Worm (Caenorhabditis elegans): ENCODE results near the gene ZK930.7.

Gene ZK930.7

ce11 chrII:11916555-11916941 is 2.1 kb downstream of the ZK930.7 start:
- TF ChIP-seq unc-62 (GFP tag; optimal IDR thresholded peaks at IDR 0.05) = no peak
- TF ChIP-seq lin-11 (tag; optimal IDR thresholded peaks at IDR 0.05) = no peak
- no peak for TF ChIP-seq Y55F3AM.14 (GFP tag; optimal IDR thresholded peaks at IDR 0.05)
- no peak for TF ChIP-seq dmd-4 (tag; optimal IDR thresholded peaks at IDR 0.05)
- TF ChIP-seq nhr-12 (tag; optimal IDR thresholded peaks at IDR 0.05) = no peak
- no peak for TF ChIP-seq gmeb-1 (tag; optimal IDR thresholded peaks at IDR 0.05)

ce11 chrII:11916945-11917344 is 2.5 kb downstream of the ZK930.7 start:
- TF ChIP-seq dmd-4 (tag; optimal IDR thresholded peaks at IDR 0.05) (no peak), ztf-1 (GFP tag; conservative IDR thresholded peaks at IDR 0.05) (no peak), peb-1 (tag; optimal IDR thresholded peaks at IDR 0.05) (no peak), crh-2 (tag; optimal IDR thresholded peaks at IDR 0.05) (no peak)

- TF ChIP-seq peb-1 (tag; optimal IDR thresholded peaks at IDR 0.05) = no peak
- no peak for TF ChIP-seq R02D3.7 (tag; optimal IDR thresholded peaks at IDR 0.05)
- TF ChIP-seq nhr-77 (tag; optimal IDR thresholded peaks at IDR 0.05) = no peak
Measured at ce11 chrII:11917530-11917952, 3.1 kb downstream of the ZK930.7 start.

- TF ChIP-seq lin-13 (GFP tag; optimal IDR thresholded peaks at IDR 0.05) (no peak), mdl-1 (tag; optimal IDR thresholded peaks at IDR 0.05) (no peak), Y55F3AM.14 (GFP tag; optimal IDR thresholded peaks at IDR 0.05) (no peak), lsy-2 (tag; optimal IDR thresholded peaks at IDR 0.05) (no peak), blmp-1 (tag; optimal IDR thresholded peaks at IDR 0.05; ENCODE audit: insufficient read depth) (no peak), ztf-1 (GFP tag; conservative IDR thresholded peaks at IDR 0.05) (no peak), nhr-11 (tag; optimal IDR thresholded peaks at IDR 0.05) (no peak), elt-3 (tag; optimal IDR thresholded peaks at IDR 0.05) (no peak), gmeb-1 (tag; optimal IDR thresholded peaks at IDR 0.05) (no peak), lin-39 (tag; optimal IDR thresholded peaks at IDR 0.05) (no peak), lin-11 (tag; optimal IDR thresholded peaks at IDR 0.05) (no peak), nhr-129 (tag; optimal IDR thresholded peaks at IDR 0.05) (no peak), unc-62 (GFP tag; optimal IDR thresholded peaks at IDR 0.05) (no peak)
Measured at ce11 chrII:11922757-11923538, 8.5 kb downstream of the ZK930.7 start.

- TF ChIP-seq mbf-1 (tag; optimal IDR thresholded peaks at IDR 0.05) (no peak), nhr-10 (tag; optimal IDR thresholded peaks at IDR 0.05) (no peak), alr-1 (tag; optimal IDR thresholded peaks at IDR 0.05) (no peak), ZK546.5 (tag; optimal IDR thresholded peaks at IDR 0.05) (no peak), ama-1 (optimal IDR thresholded peaks at IDR 0.05) (no peak), lin-39 (tag; optimal IDR thresholded peaks at IDR 0.05) (no peak), sma-9 (GFP tag; optimal IDR thresholded peaks at IDR 0.05) (no peak), sma-9 (tag; optimal IDR thresholded peaks at IDR 0.05) (no peak), Y55F3AM.14 (GFP tag; optimal IDR thresholded peaks at IDR 0.05) (no peak), blmp-1 (tag; optimal IDR thresholded peaks at IDR 0.05; ENCODE audit: insufficient read depth) (no peak), gmeb-1 (tag; optimal IDR thresholded peaks at IDR 0.05) (no peak), nhr-237 (tag; optimal IDR thresholded peaks at IDR 0.05) (no peak), lsy-2 (tag; optimal IDR thresholded peaks at IDR 0.05) (no peak), ztf-11 (tag; optimal IDR thresholded peaks at IDR 0.05) (no peak), mab-5 (tag; optimal IDR thresholded peaks at IDR 0.05) (no peak), ztf-4 (tag; optimal IDR thresholded peaks at IDR 0.05) (no peak), nhr-129 (tag; optimal IDR thresholded peaks at IDR 0.05) (no peak), nhr-12 (tag; optimal IDR thresholded peaks at IDR 0.05) (no peak), elt-3 (tag; optimal IDR thresholded peaks at IDR 0.05) (no peak)
Measured at ce11 chrII:11923620-11924298, 9.4 kb downstream of the ZK930.7 start.

- TF ChIP-seq ceh-16 (tag; optimal IDR thresholded peaks at IDR 0.05) (no peak), crh-2 (tag; optimal IDR thresholded peaks at IDR 0.05) (no peak), egl-27 (tag; optimal IDR thresholded peaks at IDR 0.05) (no peak), lsy-2 (tag; optimal IDR thresholded peaks at IDR 0.05) (no peak), alr-1 (tag; optimal IDR thresholded peaks at IDR 0.05) (no peak), mab-5 (tag; optimal IDR thresholded peaks at IDR 0.05) (no peak), ama-1 (optimal IDR thresholded peaks at IDR 0.05) (no peak), elt-1 (tag; optimal IDR thresholded peaks at IDR 0.05) (no peak), nhr-12 (tag; optimal IDR thresholded peaks at IDR 0.05) (no peak), mdl-1 (tag; optimal IDR thresholded peaks at IDR 0.05) (no peak), Y55F3AM.14 (GFP tag; optimal IDR thresholded peaks at IDR 0.05) (no peak), F13H6.1 (tag; optimal IDR thresholded peaks at IDR 0.05) (no peak)
Measured at ce11 chrII:11925203-11925602, 10.8 kb downstream of the ZK930.7 start.
